Worm (Caenorhabditis elegans): ENCODE results near the gene F33G12.3.
A peak's percentile ranks its signal among the peaks of the same experiment; 100 is the strongest.

DNA sequence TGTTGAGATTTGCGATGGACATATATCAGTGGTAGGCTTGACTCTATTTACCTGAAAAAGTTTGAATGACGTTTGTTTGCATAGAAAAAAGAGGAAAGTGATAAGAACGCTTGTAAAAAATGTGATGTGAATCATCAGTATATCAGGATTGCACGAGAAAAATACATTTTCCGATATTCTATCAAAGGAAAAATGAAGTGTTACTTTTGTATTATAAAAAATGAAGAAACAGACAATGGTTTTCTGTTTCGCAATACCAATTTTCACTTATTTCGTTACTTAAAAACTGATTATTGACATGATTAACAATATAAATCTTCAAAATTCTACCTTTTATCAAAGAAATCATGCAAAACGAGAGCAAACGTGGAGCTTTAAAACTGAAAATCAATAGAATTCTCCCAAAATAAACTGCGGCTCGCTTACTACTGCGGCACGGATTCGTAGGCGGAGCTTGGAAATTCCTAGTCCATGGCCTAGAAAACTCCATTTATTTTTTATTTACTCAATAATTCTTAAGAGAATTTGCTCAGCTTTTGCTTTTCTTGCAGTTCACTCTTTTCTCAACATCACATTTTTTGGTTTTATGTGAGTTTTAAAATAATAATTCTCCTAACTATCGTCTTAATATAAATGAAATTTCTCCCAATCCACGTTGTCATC lies 40.2 kb downstream of the F33G12.3 start, which contains the start of the genes eif-1 and vps-24:
- TF ChIP-seq tra-4 (tag; optimal IDR thresholded peaks at IDR 0.05) (no peak), ceh-36 (tag; optimal IDR thresholded peaks at IDR 0.05) (no peak), pes-1 (GFP tag; IDR thresholded peaks at IDR 0.05) (0 out of 2 replicates have a peak, but pooled peaks have one; percentile 37), aly-1 (tag; optimal IDR thresholded peaks at IDR 0.05) (no peak), ama-1 (optimal IDR thresholded peaks at IDR 0.05) (no peak), B0310.2 (tag; optimal IDR thresholded peaks at IDR 0.05) (no peak), flt-1 (GFP tag; IDR thresholded peaks at IDR 0.05) (no peak)
